Worm (Caenorhabditis elegans): ENCODE results near the gene ZK1320.11.
A peak's percentile ranks its signal among the peaks of the same experiment; 100 is the strongest.

Gene ZK1320.11

DNA sequence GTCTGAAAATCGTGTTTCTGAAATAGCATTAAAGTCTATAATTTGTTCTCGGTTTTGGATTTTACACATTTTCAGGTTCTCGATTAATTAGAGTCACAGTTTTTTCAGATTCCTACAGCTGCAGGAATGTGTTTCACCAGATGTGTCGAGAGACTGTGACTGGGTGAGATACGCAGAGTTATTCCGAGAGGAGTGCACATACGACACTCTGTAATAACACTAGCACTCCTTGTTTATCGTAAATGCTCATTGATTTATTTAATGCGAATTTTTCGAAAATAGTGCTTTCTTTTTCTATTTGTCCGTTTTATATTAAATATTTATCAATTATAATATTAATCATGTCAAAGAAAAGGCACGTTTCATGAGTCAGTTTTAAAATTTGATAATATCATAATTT is at the start of gene ZK1320.11:
Gene ZK1320.11, plus strand, starts transcription at position 243 of the 400 bp plus-strand sequence.
- TF ChIP-seq hnd-1 (tag; optimal IDR thresholded peaks at IDR 0.05) (no peak), tbx-37 (GFP tag; conservative IDR thresholded peaks at IDR 0.05) (no peak), ceh-36 (tag; optimal IDR thresholded peaks at IDR 0.05) (no peak), ama-1 (optimal IDR thresholded peaks at IDR 0.05) (no peak), tra-4 (tag; optimal IDR thresholded peaks at IDR 0.05) (no peak), hmg-4 (GFP tag; optimal IDR thresholded peaks at IDR 0.05) (no peak), pes-1 (GFP tag; IDR thresholded peaks at IDR 0.05) (no peak), tbx-11 (GFP tag; IDR thresholded peaks at IDR 0.05) (no peak), ceh-13 (GFP tag; optimal IDR thresholded peaks at IDR 0.05) (no peak), scrt-1 (GFP tag; IDR thresholded peaks at IDR 0.05) (no peak), ets-7 (tag; optimal IDR thresholded peaks at IDR 0.05) (no peak), sea-1 (GFP tag; conservative IDR thresholded peaks at IDR 0.05) (no peak), B0310.2 (tag; optimal IDR thresholded peaks at IDR 0.05) (no peak)

DNA sequence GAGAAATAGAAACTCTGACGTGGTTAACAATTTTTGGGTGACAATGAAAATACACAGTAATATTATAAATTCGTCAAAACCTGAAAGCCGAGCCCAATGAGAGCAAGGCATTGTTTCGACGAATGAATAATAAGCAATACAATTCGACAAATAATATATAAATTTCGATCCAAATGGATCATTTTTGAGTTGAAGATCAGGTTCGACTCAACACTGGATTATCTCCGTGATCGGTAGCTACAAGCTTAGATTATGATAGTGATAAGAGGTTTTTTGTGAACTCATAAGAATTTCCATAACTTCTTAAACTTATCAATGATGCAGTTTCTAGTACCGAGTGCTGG is 49.5 kb upstream of the ZK1320.11 start:
- TF ChIP-seq scrt-1 (GFP tag; IDR thresholded peaks at IDR 0.05), result no peak
- no peak for TF ChIP-seq ets-7 (tag; optimal IDR thresholded peaks at IDR 0.05)
- no peak for TF ChIP-seq ceh-36 (tag; optimal IDR thresholded peaks at IDR 0.05)
- TF ChIP-seq ama-1 (optimal IDR thresholded peaks at IDR 0.05), result no peak
- TF ChIP-seq aly-1 (tag; optimal IDR thresholded peaks at IDR 0.05), result no peak
- TF ChIP-seq tbx-37 (GFP tag; conservative IDR thresholded peaks at IDR 0.05), result no peak
- TF ChIP-seq tbx-11 (GFP tag; IDR thresholded peaks at IDR 0.05), result no peak
- TF ChIP-seq ceh-13 (GFP tag; optimal IDR thresholded peaks at IDR 0.05), result no peak
- TF ChIP-seq hmbx-1 (tag; optimal IDR thresholded peaks at IDR 0.05), result no peak

DNA sequence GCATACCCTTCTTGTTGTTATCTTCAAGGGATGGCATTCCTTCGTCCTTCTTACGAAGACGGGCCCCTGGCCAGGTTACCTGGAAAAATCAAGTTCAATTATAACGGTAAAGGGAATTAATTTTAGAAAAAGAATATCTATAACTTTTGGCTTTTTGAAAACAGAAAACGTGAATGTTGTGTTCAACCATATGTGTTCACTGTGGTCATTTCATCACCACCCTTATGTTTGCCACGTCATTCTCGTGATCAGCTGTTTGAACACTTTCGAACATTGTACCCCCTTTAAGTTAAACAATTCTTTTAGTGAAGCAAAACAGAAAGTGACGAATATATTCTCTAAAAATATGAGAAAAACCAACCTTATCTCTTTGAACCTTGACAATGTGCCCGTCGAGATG is 48.7 kb upstream of the ZK1320.11 start:
- TF ChIP-seq hnd-1 (tag; optimal IDR thresholded peaks at IDR 0.05), result no peak
- no peak for TF ChIP-seq tbx-37 (GFP tag; conservative IDR thresholded peaks at IDR 0.05)
- no peak for TF ChIP-seq B0310.2 (tag; optimal IDR thresholded peaks at IDR 0.05)
- no peak for TF ChIP-seq ceh-36 (tag; optimal IDR thresholded peaks at IDR 0.05)
- no peak for TF ChIP-seq ceh-13 (GFP tag; optimal IDR thresholded peaks at IDR 0.05)
- no peak for TF ChIP-seq flt-1 (GFP tag; IDR thresholded peaks at IDR 0.05)
- TF ChIP-seq pes-1 (GFP tag; IDR thresholded peaks at IDR 0.05), result no peak
- no peak for TF ChIP-seq F13C5.2 (tag; optimal IDR thresholded peaks at IDR 0.05)
- no peak for TF ChIP-seq aly-1 (tag; optimal IDR thresholded peaks at IDR 0.05)
- TF ChIP-seq ama-1 (optimal IDR thresholded peaks at IDR 0.05), result no peak
- no peak for TF ChIP-seq tra-4 (tag; optimal IDR thresholded peaks at IDR 0.05)
- no peak for TF ChIP-seq ets-7 (tag; optimal IDR thresholded peaks at IDR 0.05)
- no peak for TF ChIP-seq hmg-4 (GFP tag; optimal IDR thresholded peaks at IDR 0.05)

DNA sequence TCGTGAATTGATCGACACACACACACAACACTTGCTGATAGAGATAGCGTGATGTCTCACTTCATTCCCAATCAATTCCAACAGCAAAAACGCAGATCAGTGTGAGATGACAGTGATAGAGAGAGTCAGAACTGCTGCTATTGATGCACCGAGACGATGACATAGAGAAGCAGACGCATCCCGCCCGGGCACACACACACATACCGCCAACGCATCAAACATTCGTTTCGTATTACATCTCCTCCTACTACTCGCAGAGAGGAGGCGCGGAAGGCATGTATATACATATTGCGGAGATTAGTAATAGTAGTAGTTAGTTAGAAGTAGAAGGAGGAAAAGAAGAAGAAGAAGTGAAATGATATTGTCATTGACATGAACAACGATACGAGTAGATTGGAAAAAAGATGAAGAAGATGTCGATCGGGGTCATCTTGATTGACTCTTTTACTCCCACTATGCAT is 48.0 kb upstream of the ZK1320.11 start:
- no peak for TF ChIP-seq hmg-4 (GFP tag; optimal IDR thresholded peaks at IDR 0.05)
- TF ChIP-seq aly-1 (tag; optimal IDR thresholded peaks at IDR 0.05), result no peak
- TF ChIP-seq ets-7 (tag; optimal IDR thresholded peaks at IDR 0.05), result no peak
- TF ChIP-seq tbx-11 (GFP tag; IDR thresholded peaks at IDR 0.05), result no peak
- no peak for TF ChIP-seq pes-1 (GFP tag; IDR thresholded peaks at IDR 0.05)
- no peak for TF ChIP-seq ceh-13 (GFP tag; optimal IDR thresholded peaks at IDR 0.05)
- no peak for TF ChIP-seq scrt-1 (GFP tag; IDR thresholded peaks at IDR 0.05)
- no peak for TF ChIP-seq B0310.2 (tag; optimal IDR thresholded peaks at IDR 0.05)
- TF ChIP-seq hmbx-1 (tag; optimal IDR thresholded peaks at IDR 0.05), result no peak
- no peak for TF ChIP-seq tbx-37 (GFP tag; conservative IDR thresholded peaks at IDR 0.05)
- no peak for TF ChIP-seq ama-1 (optimal IDR thresholded peaks at IDR 0.05)
- TF ChIP-seq hnd-1 (tag; optimal IDR thresholded peaks at IDR 0.05), result no peak
- TF ChIP-seq flt-1 (GFP tag; IDR thresholded peaks at IDR 0.05), result no peak
- no peak for TF ChIP-seq sea-1 (GFP tag; conservative IDR thresholded peaks at IDR 0.05)

DNA sequence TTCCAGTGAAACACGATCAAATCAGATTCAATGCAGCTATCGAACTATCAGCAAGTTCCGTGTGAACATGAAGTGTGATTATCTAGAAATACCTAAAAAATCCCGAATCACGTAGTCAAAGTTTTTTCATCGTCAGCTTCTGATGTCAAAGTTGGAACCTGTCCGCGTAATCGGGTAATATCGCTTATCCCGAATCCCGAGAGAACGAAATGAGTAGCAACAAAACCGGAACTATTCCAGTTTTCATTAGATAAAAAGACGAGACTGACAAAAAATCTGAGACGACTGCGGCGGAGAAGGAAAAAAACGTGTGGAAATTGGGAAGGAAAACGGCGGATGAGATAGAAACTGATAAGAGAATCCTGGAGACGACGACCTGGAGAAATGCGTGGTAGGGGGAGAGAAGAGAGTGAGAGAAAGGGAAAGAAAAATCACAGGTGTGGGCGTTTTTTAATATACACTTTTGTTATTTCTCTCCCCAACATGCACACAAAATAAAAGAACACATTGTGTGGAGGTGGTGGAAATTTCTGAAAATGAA is 47.4 kb upstream of the ZK1320.11 start:
- TF ChIP-seq hmg-4 (GFP tag; optimal IDR thresholded peaks at IDR 0.05) (peak; percentile 11), hnd-1 (tag; optimal IDR thresholded peaks at IDR 0.05) (no peak)

DNA sequence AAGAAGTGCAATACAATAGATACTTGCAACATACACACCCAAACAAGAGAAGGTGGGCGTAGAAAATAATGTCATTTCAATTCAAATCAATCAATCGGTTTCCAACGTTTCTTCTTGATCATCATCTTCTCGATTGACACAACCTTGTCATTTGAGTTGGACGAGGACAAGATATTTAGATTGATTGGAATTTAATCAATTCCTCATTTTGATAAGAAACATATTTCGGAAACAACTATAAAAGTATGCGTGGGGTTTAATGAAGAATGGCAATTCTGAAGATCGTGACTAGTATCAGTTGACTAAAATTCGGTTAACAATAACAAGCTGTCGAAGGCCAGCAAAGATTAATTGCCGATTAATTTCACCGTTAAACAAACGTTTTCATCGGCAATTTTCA is 46.8 kb upstream of the ZK1320.11 start:
- TF ChIP-seq hmbx-1 (tag; optimal IDR thresholded peaks at IDR 0.05), result no peak
- no peak for TF ChIP-seq hnd-1 (tag; optimal IDR thresholded peaks at IDR 0.05)
- TF ChIP-seq ceh-36 (tag; optimal IDR thresholded peaks at IDR 0.05), result no peak
- no peak for TF ChIP-seq B0310.2 (tag; optimal IDR thresholded peaks at IDR 0.05)
- TF ChIP-seq pes-1 (GFP tag; IDR thresholded peaks at IDR 0.05), result no peak
- TF ChIP-seq ama-1 (optimal IDR thresholded peaks at IDR 0.05), result no peak
- TF ChIP-seq ceh-13 (GFP tag; optimal IDR thresholded peaks at IDR 0.05), result no peak
- TF ChIP-seq aly-1 (tag; optimal IDR thresholded peaks at IDR 0.05), result no peak
- no peak for TF ChIP-seq hmg-4 (GFP tag; optimal IDR thresholded peaks at IDR 0.05)
- TF ChIP-seq tbx-37 (GFP tag; conservative IDR thresholded peaks at IDR 0.05), result no peak

DNA sequence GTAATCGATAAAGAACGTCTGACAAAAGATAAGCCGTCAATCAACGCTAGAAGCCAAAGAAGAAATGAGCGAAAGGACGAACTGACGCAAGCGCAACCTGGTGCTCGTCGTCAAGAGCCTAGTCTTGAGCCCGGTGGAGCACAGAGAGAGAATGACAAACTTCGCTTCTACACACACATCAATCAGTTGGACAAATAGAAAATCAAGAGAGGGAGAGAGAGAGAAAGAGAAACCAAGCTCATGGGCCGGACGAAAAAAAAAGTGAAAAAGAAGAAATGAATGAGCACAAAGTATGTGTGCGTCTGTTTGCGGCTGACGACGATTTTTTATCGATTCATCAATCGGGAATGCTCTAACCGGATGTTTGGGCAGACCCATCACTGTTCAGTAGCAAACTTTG is 46.3 kb upstream of the ZK1320.11 start:
- TF ChIP-seq F13C5.2 (tag; optimal IDR thresholded peaks at IDR 0.05), result no peak
- no peak for TF ChIP-seq flt-1 (GFP tag; IDR thresholded peaks at IDR 0.05)

DNA sequence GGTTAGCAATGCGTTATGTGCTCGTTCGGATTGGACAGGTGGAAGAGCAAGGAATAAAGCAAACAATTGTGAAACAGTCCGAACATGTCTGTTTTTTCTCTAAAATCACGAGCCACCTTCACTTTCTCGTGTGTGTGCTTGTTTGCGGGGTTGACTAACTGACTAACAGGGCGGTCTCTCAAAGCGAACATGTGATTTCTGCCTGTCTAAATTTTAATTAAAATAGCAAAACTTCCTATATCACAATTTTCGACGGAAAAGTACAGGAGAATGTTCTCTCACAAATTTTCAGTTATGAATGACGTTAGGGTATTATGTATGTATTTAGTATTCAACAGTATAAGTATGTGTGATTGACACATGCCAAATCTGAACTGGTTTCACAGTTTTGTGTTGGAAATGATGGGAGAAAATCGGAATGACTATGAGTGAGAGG is 45.5 kb upstream of the ZK1320.11 start:
- no peak for TF ChIP-seq ama-1 (optimal IDR thresholded peaks at IDR 0.05)
- no peak for TF ChIP-seq hmg-4 (GFP tag; optimal IDR thresholded peaks at IDR 0.05)
